Comparison of ENCODE assay signal across 2 fruit fly cellular contexts in the genomic region with DNA sequence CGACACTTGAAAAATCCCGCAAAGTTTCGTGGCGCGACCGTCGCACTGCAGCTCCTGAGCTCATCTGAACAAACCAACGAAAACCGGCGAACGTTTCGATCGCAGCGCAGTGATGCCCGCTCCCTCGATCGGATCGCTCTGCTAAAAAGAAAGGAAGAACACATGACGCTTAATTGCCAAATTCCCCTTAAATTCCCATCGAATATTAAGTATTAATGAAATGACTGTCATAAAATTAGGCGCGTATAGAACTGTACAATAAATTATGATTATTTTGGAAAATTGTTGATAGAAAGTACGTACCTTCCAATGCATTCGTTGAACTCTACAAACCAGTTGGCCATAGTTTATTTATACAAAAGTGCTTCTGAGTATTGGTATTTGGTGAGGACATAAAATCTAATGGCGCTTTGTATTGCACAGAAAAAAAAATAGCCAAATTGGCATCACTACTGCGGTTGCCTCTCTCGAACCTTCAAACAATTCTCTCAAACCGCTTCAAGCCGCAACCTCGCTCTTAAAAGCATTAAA.
TF ChIP-seq lines count a peak whose summit lies in the region.

Gene shf, minus strand, starts transcription at position 51 of the 531 bp plus-strand sequence.

TF ChIP-seq in whole organism, embryonic, 481 proteins besides CTCF, POLR2A, EP300 and RAD21 (continued from another document):
- no peak for TF ChIP-seq Ets97D (GFP tag; optimal IDR thresholded peaks at IDR 0.05; lab: Kevin White, UChicago)
- TF ChIP-seq disco-r (GFP tag; optimal IDR thresholded peaks at IDR 0.05; lab: Kevin White, UChicago), result no peak
- peak; percentile 34; the same call in 1 of the 3 replicates for TF ChIP-seq so (GFP tag; IDR thresholded peaks at IDR 0.05; lab: Robert Waterston, UW)
- TF ChIP-seq exex (tag; optimal IDR thresholded peaks at IDR 0.05; lab: Kevin White, UChicago), result no peak
- TF ChIP-seq Trl (optimal IDR thresholded peaks at IDR 0.05; lab: Kevin White, UChicago), result peak; percentile 43 to 54
- TF ChIP-seq Trl (GFP tag; optimal IDR thresholded peaks at IDR 0.05; lab: Kevin White, UChicago), result no peak
- no peak for TF ChIP-seq pzg (GFP tag; optimal IDR thresholded peaks at IDR 0.05; lab: Kevin White, UChicago)
- no peak for TF ChIP-seq CG17328 (GFP tag; IDR thresholded peaks at IDR 0.05; lab: Robert Waterston, UW)
- TF ChIP-seq tll (GFP tag; optimal IDR thresholded peaks at IDR 0.05; lab: Kevin White, UChicago), result no peak
- no peak for TF ChIP-seq hb (GFP tag; IDR thresholded peaks at IDR 0.05; lab: Robert Waterston, UW; ENCODE audit: partially characterized antibody)
- TF ChIP-seq CG7556 (GFP tag; optimal IDR thresholded peaks at IDR 0.05; lab: Kevin White, UChicago), result no peak
- TF ChIP-seq chif (GFP tag; optimal IDR thresholded peaks at IDR 0.05; lab: Kevin White, UChicago), result no peak
- TF ChIP-seq Neu2 (GFP tag; optimal IDR thresholded peaks at IDR 0.05; lab: Kevin White, UChicago; ENCODE audit: borderline replicate concordance), result no peak
- no peak for TF ChIP-seq Antp (GFP tag; optimal IDR thresholded peaks at IDR 0.05; lab: Kevin White, UChicago)
- no peak for TF ChIP-seq dimm (GFP tag; IDR thresholded peaks at IDR 0.05; lab: Robert Waterston, UW)
- TF ChIP-seq row (GFP tag; IDR thresholded peaks at IDR 0.05; lab: Robert Waterston, UW), result peak; percentile 63
- no peak for TF ChIP-seq eve (GFP tag; optimal IDR thresholded peaks at IDR 0.05; lab: Kevin White, UChicago)
- TF ChIP-seq HHEX (GFP tag; optimal IDR thresholded peaks at IDR 0.05; lab: Kevin White, UChicago), result no peak
- TF ChIP-seq fd64A (GFP tag; optimal IDR thresholded peaks at IDR 0.05; lab: Kevin White, UChicago), result no peak
- no peak for TF ChIP-seq Ssrp (tag; optimal IDR thresholded peaks at IDR 0.05; lab: Kevin White, UChicago)
- TF ChIP-seq H15 (GFP tag; IDR thresholded peaks at IDR 0.05; lab: Robert Waterston, UW), result no peak
- no peak for TF ChIP-seq CG6272 (GFP tag; IDR thresholded peaks at IDR 0.05; lab: Robert Waterston, UW)
- peak; percentile 25 for TF ChIP-seq CG30403 (GFP tag; optimal IDR thresholded peaks at IDR 0.05; lab: Kevin White, UChicago)
- TF ChIP-seq Fer3 (tag; optimal IDR thresholded peaks at IDR 0.05; lab: Kevin White, UChicago), result no peak
- 0 out of 3 replicates have a peak, but pooled peaks have one; percentile 4 for TF ChIP-seq zfh1 (GFP tag; IDR thresholded peaks at IDR 0.05; lab: Robert Waterston, UW)
- no peak for TF ChIP-seq CG32532 (GFP tag; IDR thresholded peaks at IDR 0.05; lab: Robert Waterston, UW)
- no peak for TF ChIP-seq CG32772 (GFP tag; IDR thresholded peaks at IDR 0.05; lab: Robert Waterston, UW)
- TF ChIP-seq sug (tag; optimal IDR thresholded peaks at IDR 0.05; lab: Kevin White, UChicago), result no peak
- no peak for TF ChIP-seq zf30C (GFP tag; optimal IDR thresholded peaks at IDR 0.05; lab: Kevin White, UChicago)
- TF ChIP-seq CG4424 (GFP tag; optimal IDR thresholded peaks at IDR 0.05; lab: Kevin White, UChicago), result no peak
- no peak for TF ChIP-seq CG13123 (GFP tag; optimal IDR thresholded peaks at IDR 0.05; lab: Kevin White, UChicago)
- TF ChIP-seq GATAe (GFP tag; conservative IDR thresholded peaks at IDR 0.05; lab: Robert Waterston, UW), result no peak
- TF ChIP-seq fru (optimal IDR thresholded peaks at IDR 0.05; lab: Kevin White, UChicago), result no peak
- TF ChIP-seq Ets65A (GFP tag; lab: Kevin White, UChicago), result peak; percentile 64
- TF ChIP-seq tio (GFP tag; optimal IDR thresholded peaks at IDR 0.05; lab: Kevin White, UChicago), result no peak
- TF ChIP-seq Fer1 (GFP tag; optimal IDR thresholded peaks at IDR 0.05; lab: Kevin White, UChicago), result no peak
- TF ChIP-seq Med (GFP tag; lab: Kevin White, UChicago), result peak; percentile 15

TF ChIP-seq in whole organism, prepupa, 60 proteins besides CTCF, POLR2A, EP300 and RAD21 (continued from another document):
- peak; percentile 21; the same call in 1 of the 3 replicates for TF ChIP-seq CG8119 (GFP tag; IDR thresholded peaks at IDR 0.05; lab: Robert Waterston, UW)
